Fruit fly (Drosophila melanogaster) whole organism, embryonic: ENCODE measurements around the gene Ppt2.

Source experiments
- Abd-B ChIP-seq: fragments of 200-800 bp; sonication (Bioruptor generic); optimal IDR thresholded peaks from 2 replicates; lab custom pipeline; 2018; ENCODE audit warnings: missing biosample characterization, mild to moderate bottlenecking, missing genetic modification characterization, moderate library complexity
- CG10267 ChIP-seq: fragments of 200-800 bp; sonication (Bioruptor generic); optimal IDR thresholded peaks from 2 replicates; lab custom pipeline; 2018; ENCODE audit warnings: missing biosample characterization, mild to moderate bottlenecking, missing genetic modification characterization, moderate library complexity
- CG10274 ChIP-seq: fragments of 200-800 bp; sonication (Bioruptor generic); optimal IDR thresholded peaks from 3 replicates; lab custom pipeline; 2017; ENCODE audit warnings: missing biosample characterization, mild to moderate bottlenecking, missing genetic modification characterization
- CG11504 ChIP-seq: fragments of 200-800 bp; sonication (Bioruptor generic); optimal IDR thresholded peaks from 3 replicates; lab custom pipeline; 2019; ENCODE audit warnings: missing biosample characterization, mild to moderate bottlenecking, missing genetic modification characterization, moderate library complexity
- CG12299 ChIP-seq: fragments of 200-800 bp; sonication (Bioruptor generic); optimal IDR thresholded peaks from 2 replicates; lab custom pipeline; 2018; ENCODE audit warnings: missing biosample characterization, mild to moderate bottlenecking, missing genetic modification characterization
- CG12659 ChIP-seq: fragments of 200-800 bp; sonication (Bioruptor generic); optimal IDR thresholded peaks from 3 replicates; lab custom pipeline; 2017; ENCODE audit warnings: mild to moderate bottlenecking, missing biosample characterization, missing genetic modification reagents, missing genetic modification characterization
- CG12769 ChIP-seq: fragments of 200-800 bp; sonication (Bioruptor generic); optimal IDR thresholded peaks from 2 replicates; lab custom pipeline; 2019; ENCODE audit warnings: missing biosample characterization, mild to moderate bottlenecking, missing genetic modification characterization, moderate library complexity
- CG15269 ChIP-seq: fragments of 200-800 bp; sonication (Bioruptor generic); optimal IDR thresholded peaks from 2 replicates; lab custom pipeline; 2018; ENCODE audit warnings: missing biosample characterization, mild to moderate bottlenecking, missing genetic modification characterization, moderate library complexity
- CG2678 ChIP-seq: fragments of 200-800 bp; sonication (Bioruptor generic); optimal IDR thresholded peaks from 3 replicates; lab custom pipeline; 2019; ENCODE audit warnings: missing biosample characterization, mild to moderate bottlenecking, missing genetic modification characterization, moderate library complexity
- CG2712 ChIP-seq: fragments of 200-800 bp; optimal IDR thresholded peaks from 3 replicates; lab custom pipeline; 2019; ENCODE audit warnings: missing biosample characterization, mild to moderate bottlenecking, missing genetic modification characterization, moderate library complexity
- CG30403 ChIP-seq: fragments of 200-800 bp; sonication (Bioruptor generic); optimal IDR thresholded peaks from 3 replicates; lab custom pipeline; 2016; ENCODE audit warnings: missing biosample characterization, missing genetic modification characterization
- CG31365 ChIP-seq: fragments of 200-800 bp; sonication (Bioruptor generic); optimal IDR thresholded peaks from 2 replicates; lab custom pipeline; 2018; ENCODE audit warnings: missing biosample characterization, mild to moderate bottlenecking, missing genetic modification characterization
- CG4360 ChIP-seq: fragments of 200-800 bp; sonication (Bioruptor generic); IDR thresholded peaks from 2 replicates; pipeline ENCODE4 v1.3.6; 2022; ENCODE audit warnings: missing biosample characterization, missing genetic modification characterization
- CG7556 ChIP-seq: fragments of 200-800 bp; sonication (Bioruptor generic); optimal IDR thresholded peaks from 2 replicates; lab custom pipeline; 2017; ENCODE audit warnings: missing biosample characterization, mild to moderate bottlenecking, missing genetic modification characterization
- CG7839 ChIP-seq: fragments of 200-800 bp; sonication (Bioruptor generic); optimal IDR thresholded peaks from 3 replicates; lab custom pipeline; 2018; ENCODE audit warnings: missing biosample characterization, mild to moderate bottlenecking, missing genetic modification characterization, moderate library complexity
- CG8924 ChIP-seq: fragments of 200-800 bp; optimal IDR thresholded peaks from 3 replicates; lab custom pipeline; 2019; ENCODE audit warnings: missing biosample characterization, mild to moderate bottlenecking, missing genetic modification characterization, moderate library complexity
- CoRest ChIP-seq: fragments of 200-800 bp; sonication (Bioruptor generic); optimal IDR thresholded peaks from 3 replicates; lab custom pipeline; 2018; ENCODE audit warnings: missing biosample characterization, mild to moderate bottlenecking, missing genetic modification characterization, moderate library complexity
- D19A ChIP-seq: fragments of 200-800 bp; optimal IDR thresholded peaks from 3 replicates; lab custom pipeline; 2019; ENCODE audit warnings: missing biosample characterization, mild to moderate bottlenecking, missing genetic modification characterization, moderate library complexity
- Deaf1 ChIP-seq: fragments of 200-800 bp; optimal IDR thresholded peaks from 3 replicates; lab custom pipeline; 2019; ENCODE audit warnings: missing biosample characterization, mild to moderate bottlenecking, missing genetic modification characterization, moderate library complexity
- Ets65A ChIP-seq: fragments of 200-800 bp; sonication (Bioruptor generic); peaks from one replicate; lab custom pipeline; 2016; ENCODE audit warnings: missing biosample characterization, missing genetic modification characterization
- HLHmδ ChIP-seq: fragments of 200-800 bp; sonication (Bioruptor generic); optimal IDR thresholded peaks from 2 replicates; lab custom pipeline; 2018; ENCODE audit warnings: missing biosample characterization, mild to moderate bottlenecking, missing genetic modification characterization, moderate library complexity
- Hmr ChIP-seq: fragments of 200-800 bp; sonication (Bioruptor generic); optimal IDR thresholded peaks from 3 replicates; lab custom pipeline; 2017; ENCODE audit warnings: mild to moderate bottlenecking, missing biosample characterization, missing genetic modification reagents, missing genetic modification characterization
- Hr39 ChIP-seq: fragments of >200 bp; optimal IDR thresholded peaks from 2 replicates; lab custom pipeline; 2017
- Hr51 ChIP-seq, 2 experiments: fragments of 200-800 bp; sonication (Bioruptor generic); optimal IDR thresholded peaks; 2 replicates in 1 of 2; 3 replicates in 1 of 2; lab custom pipeline; 2016 to 2018; ENCODE audit warnings: missing biosample characterization in 2 of 2, missing genetic modification characterization in 2 of 2, mild to moderate bottlenecking in 1 of 2, moderate library complexity in 1 of 2
- Mes4 ChIP-seq: fragments of 200-800 bp; sonication (Bioruptor generic); optimal IDR thresholded peaks from 2 replicates; lab custom pipeline; 2016; ENCODE audit warnings: missing biosample characterization, missing genetic modification characterization
- Neu2 ChIP-seq: fragments of 200-800 bp; sonication (Bioruptor generic); optimal IDR thresholded peaks from 3 replicates; lab custom pipeline; 2016; ENCODE audit warnings: missing biosample characterization, missing genetic modification characterization, borderline replicate concordance
- Nf-YA ChIP-seq: fragments of 200-800 bp; sonication (Bioruptor generic); IDR thresholded peaks from 2 replicates; pipeline ENCODE4 v1.3.6; 2022; ENCODE audit warnings: missing biosample characterization, missing genetic modification characterization
- PHDP ChIP-seq: fragments of 200-800 bp; sonication (Bioruptor generic); optimal IDR thresholded peaks from 3 replicates; lab custom pipeline; 2018; ENCODE audit warnings: missing biosample characterization, mild to moderate bottlenecking, missing genetic modification characterization, moderate library complexity
- Ravus ChIP-seq: fragments of 200-800 bp; sonication (Bioruptor generic); IDR thresholded peaks from 2 replicates; pipeline ENCODE4 v1.3.6; 2022; ENCODE audit warnings: missing biosample characterization, missing genetic modification characterization
- Sox102F ChIP-seq: fragments of 200-800 bp; sonication (Bioruptor generic); optimal IDR thresholded peaks from 2 replicates; lab custom pipeline; 2018; ENCODE audit warnings: missing biosample characterization, mild to moderate bottlenecking, missing genetic modification characterization, moderate library complexity
- ac ChIP-seq: fragments of 200-800 bp; sonication (Bioruptor generic); optimal IDR thresholded peaks from 3 replicates; lab custom pipeline; 2017; ENCODE audit warnings: missing biosample characterization, mild to moderate bottlenecking, missing genetic modification characterization
- al ChIP-seq: fragments of 200-800 bp; sonication (Bioruptor generic); IDR thresholded peaks from 2 replicates; pipeline ENCODE4 v1.3.6; 2022; ENCODE audit warnings: missing biosample characterization, missing genetic modification characterization
- btn ChIP-seq: fragments of 200-800 bp; sonication (Bioruptor generic); optimal IDR thresholded peaks from 2 replicates; lab custom pipeline; 2016; ENCODE audit warnings: missing biosample characterization, missing genetic modification characterization
- ftz-f1 ChIP-seq: fragments of 200-800 bp; sonication (Bioruptor generic); optimal IDR thresholded peaks from 2 replicates; lab custom pipeline; 2016; ENCODE audit warnings: missing biosample characterization, missing genetic modification characterization
- gcm ChIP-seq: fragments of 200-800 bp; sonication (Bioruptor generic); optimal IDR thresholded peaks from 2 replicates; lab custom pipeline; 2019; ENCODE audit warnings: missing biosample characterization, mild to moderate bottlenecking, missing genetic modification characterization, moderate library complexity
- org-1 ChIP-seq: fragments of 200-800 bp; sonication (Bioruptor generic); optimal IDR thresholded peaks from 2 replicates; lab custom pipeline; 2017; ENCODE audit warnings: missing biosample characterization, missing genetic modification characterization
- peb ChIP-seq: fragments of 200-800 bp; sonication (Bioruptor generic); IDR thresholded peaks from 2 replicates; pipeline ENCODE4 v1.3.6; 2022; ENCODE audit warnings: missing biosample characterization, missing genetic modification characterization
- psq ChIP-seq: fragments of 200-800 bp; sonication (Bioruptor generic); optimal IDR thresholded peaks from 2 replicates; lab custom pipeline; 2017; ENCODE audit warnings: missing biosample characterization, missing genetic modification characterization
- ranshi ChIP-seq: fragments of 200-800 bp; sonication (Bioruptor generic); IDR thresholded peaks from 2 replicates; pipeline ENCODE4 v1.3.6; 2022; ENCODE audit warnings: missing biosample characterization, missing genetic modification characterization
- sc ChIP-seq, 3 experiments: fragments of >200 bp in 2 of 3; fragments of 200-800 bp in 1 of 3; sonication (Bioruptor generic) in 1 of 3; optimal IDR thresholded peaks; 2 replicates in 2 of 3; 3 replicates in 1 of 3; lab custom pipeline; 2017; ENCODE audit warnings: mild to moderate bottlenecking in 1 of 3, missing biosample characterization in 1 of 3, missing genetic modification characterization in 1 of 3, missing genetic modification reagents in 1 of 3
- sens ChIP-seq: fragments of 200-800 bp; sonication (Bioruptor generic); peaks from one replicate; lab custom pipeline; 2016; ENCODE audit warnings: missing biosample characterization, missing genetic modification characterization
- sob ChIP-seq: fragments of 200-800 bp; sonication (Bioruptor generic); IDR thresholded peaks from 2 replicates; pipeline ENCODE4 v1.3.6; 2022; ENCODE audit warnings: missing biosample characterization, missing genetic modification characterization
- stwl ChIP-seq: fragments of 200-800 bp; sonication (Bioruptor generic); optimal IDR thresholded peaks from 3 replicates; lab custom pipeline; 2018; ENCODE audit warnings: missing biosample characterization, mild to moderate bottlenecking, missing genetic modification characterization, moderate library complexity
- tgo ChIP-seq: fragments of 200-800 bp; sonication (Bioruptor generic); IDR thresholded peaks from 3 replicates; pipeline ENCODE4 v1.3.6; 2022; ENCODE audit warnings: missing biosample characterization, missing genetic modification characterization
- tll ChIP-seq, 2 experiments: fragments of 200-800 bp in 1 of 2; fragments of >200 bp in 1 of 2; sonication (Bioruptor generic) in 1 of 2; optimal IDR thresholded peaks; 2 replicates each; lab custom pipeline; 2017 to 2019; ENCODE audit warnings: missing biosample characterization in 2 of 2, missing genetic modification characterization in 2 of 2, mild to moderate bottlenecking in 1 of 2, moderate library complexity in 1 of 2
- usp ChIP-seq: fragments of >200 bp; optimal IDR thresholded peaks from 2 replicates; lab custom pipeline; 2017; ENCODE audit warnings: missing biosample characterization, missing genetic modification characterization

The Ppt2 gene

dm6 chr2L:11280090-11280489, at the start of gene Ppt2 (continued):
- TF ChIP-seq CG10267 (tag; lab: Kevin White, UChicago) = peak; percentile 28
- no peak for TF ChIP-seq gcm (GFP tag; lab: Kevin White, UChicago)
- TF ChIP-seq stwl (tag; lab: Kevin White, UChicago) = peak; percentile 65
- peak; percentile 74 for TF ChIP-seq ftz-f1 (GFP tag; lab: Kevin White, UChicago)
- no peak for TF ChIP-seq ac (GFP tag; lab: Kevin White, UChicago)
- no peak for TF ChIP-seq btn (GFP tag; lab: Kevin White, UChicago)
- TF ChIP-seq sob = peak; percentile 52; the same call in 1 of the 2 replicates
- TF ChIP-seq al (GFP tag; lab: Robert Waterston, UW) = no peak
- peak; percentile 10 for TF ChIP-seq Abd-B (GFP tag; lab: Kevin White, UChicago)
- TF ChIP-seq, all 482 proteins: peak for 52

- no peak for TF ChIP-seq CG8924 (tag; lab: Kevin White, UChicago)
- peak; percentile 69 for TF ChIP-seq Hr39 (lab: Kevin White, UChicago)
Measured at dm6 chr2L:11235534-11235933, 44.6 kb upstream of the Ppt2 start.

dm6 chr2L:11236364-11236763, 43.7 kb upstream of the Ppt2 start:
- TF ChIP-seq tll (GFP tag; optimal IDR thresholded peaks at IDR 0.05; lab: Kevin White, UChicago) (no peak), CG10274 (GFP tag; lab: Kevin White, UChicago) (no peak), Ravus (GFP tag; lab: Robert Waterston, UW) (no peak), Ets65A (GFP tag; lab: Kevin White, UChicago) (peak; percentile 35), CG4360 (GFP tag; lab: Robert Waterston, UW) (peak; percentile 86), sens (GFP tag; lab: Kevin White, UChicago) (peak; percentile 3), sc (optimal IDR thresholded peaks at IDR 0.05; lab: Kevin White, UChicago) (no peak), sc (GFP tag; optimal IDR thresholded peaks at IDR 0.05; lab: Kevin White, UChicago) (no peak), CG31365 (tag; lab: Kevin White, UChicago) (no peak), Mes4 (no peak), ranshi (GFP tag; lab: Robert Waterston, UW) (no peak), usp (GFP tag; lab: Kevin White, UChicago) (no peak), org-1 (no peak), tgo (GFP tag; lab: Robert Waterston, UW) (no peak), Nf-YA (GFP tag; lab: Robert Waterston, UW) (no peak)

- TF ChIP-seq CG2678 (tag; lab: Kevin White, UChicago) = peak; percentile 44
- TF ChIP-seq Sox102F = peak; percentile 19
- no peak for TF ChIP-seq peb
- TF ChIP-seq D19A = peak; percentile 50
- TF ChIP-seq Hmr = peak; percentile 25
- peak; percentile 10 for TF ChIP-seq CG2712 (tag; lab: Kevin White, UChicago)
- TF ChIP-seq CG12299 = no peak
- peak; percentile 9 for TF ChIP-seq CG10267 (tag; lab: Kevin White, UChicago)
- TF ChIP-seq CG7556 (GFP tag; lab: Kevin White, UChicago) = peak; percentile 46
- no peak for TF ChIP-seq HLHmδ
- TF ChIP-seq CoRest = peak; percentile 34
- TF ChIP-seq psq = no peak
- TF ChIP-seq Neu2 (GFP tag; lab: Kevin White, UChicago) = no peak
- peak; percentile 9 for TF ChIP-seq CG12769 (tag; lab: Kevin White, UChicago)
- TF ChIP-seq CG12659 (GFP tag; lab: Kevin White, UChicago) = peak; percentile 2
- TF ChIP-seq Deaf1 = peak; percentile 87
- TF ChIP-seq CG11504 (tag; lab: Kevin White, UChicago) = peak; percentile 69
- peak; percentile 9 for TF ChIP-seq sens (GFP tag; lab: Kevin White, UChicago)
- peak; percentile 12 for TF ChIP-seq PHDP (tag; lab: Kevin White, UChicago)
- peak; percentile 21 for TF ChIP-seq CG30403 (GFP tag; lab: Kevin White, UChicago)
- TF ChIP-seq CG15269 (tag; lab: Kevin White, UChicago) = peak; percentile 34
- TF ChIP-seq Hr51 (GFP tag; optimal IDR thresholded peaks at IDR 0.05; lab: Kevin White, UChicago) = peak in 1 of 2 experiments; percentile 46
- TF ChIP-seq CG7839 = peak; percentile 36
Measured at dm6 chr2L:11243912-11244311, 36.2 kb upstream of the Ppt2 start.
